Fruit fly (Drosophila melanogaster): ENCODE measurements around the gene ArgRS.

The ArgRS gene

dm6 chrX:15887247-15887616 lies 43.3 kb upstream of the ArgRS start, which contains the start of gene tay (continued):
- TF ChIP-seq scrt (GFP tag; optimal IDR thresholded peaks at IDR 0.05), result no peak
- TF ChIP-seq vvl (GFP tag; IDR thresholded peaks at IDR 0.05), result peak; percentile 46
- peak; percentile 84 for TF ChIP-seq CG1024 (GFP tag; IDR thresholded peaks at IDR 0.05)
- TF ChIP-seq CG42726 (GFP tag; IDR thresholded peaks at IDR 0.05; ENCODE audit: partially characterized antibody), result peak; percentile 63
- TF ChIP-seq Dbx (GFP tag; IDR thresholded peaks at IDR 0.05), result no peak
- TF ChIP-seq CG13624 (GFP tag; optimal IDR thresholded peaks at IDR 0.05), result no peak
- no peak for TF ChIP-seq gcm2 (GFP tag; optimal IDR thresholded peaks at IDR 0.05)
- TF ChIP-seq org-1 (GFP tag; optimal IDR thresholded peaks at IDR 0.05), result no peak
- no peak for TF ChIP-seq CG31388 (GFP tag; optimal IDR thresholded peaks at IDR 0.05)
- TF ChIP-seq CG10147 (GFP tag; optimal IDR thresholded peaks at IDR 0.05), result no peak
- TF ChIP-seq slou (GFP tag; optimal IDR thresholded peaks at IDR 0.05), result peak; percentile 1
- no peak for TF ChIP-seq Dek (tag; optimal IDR thresholded peaks at IDR 0.05)
- TF ChIP-seq CG10543 (GFP tag; optimal IDR thresholded peaks at IDR 0.05), result no peak
- TF ChIP-seq CG2120 (GFP tag; optimal IDR thresholded peaks at IDR 0.05), result peak; percentile 9
- TF ChIP-seq Med (GFP tag), result peak; percentile 83
- peak; percentile 20; the same call in 1 of the 2 replicates for TF ChIP-seq onecut (GFP tag; IDR thresholded peaks at IDR 0.05)
- TF ChIP-seq CG3407 (GFP tag; optimal IDR thresholded peaks at IDR 0.05), result no peak
- TF ChIP-seq dan (GFP tag; IDR thresholded peaks at IDR 0.05), result no peak
- TF ChIP-seq CG18619 (GFP tag; optimal IDR thresholded peaks at IDR 0.05), result no peak
- TF ChIP-seq CG13123 (GFP tag; optimal IDR thresholded peaks at IDR 0.05), result no peak
- no peak for TF ChIP-seq Dip3 (GFP tag; optimal IDR thresholded peaks at IDR 0.05)
- no peak for TF ChIP-seq Ravus (GFP tag; IDR thresholded peaks at IDR 0.05)
- TF ChIP-seq CG9817 (tag; optimal IDR thresholded peaks at IDR 0.05), result no peak
- TF ChIP-seq H15 (GFP tag; IDR thresholded peaks at IDR 0.05), result no peak
- peak; percentile 81 for TF ChIP-seq bbx (GFP tag; IDR thresholded peaks at IDR 0.05; ENCODE audit: partially characterized antibody)
- TF ChIP-seq MBD-R2 (GFP tag; IDR thresholded peaks at IDR 0.05), result 0 out of 2 replicates have a peak, but pooled peaks have one; percentile 8
- TF ChIP-seq stc (GFP tag; IDR thresholded peaks at IDR 0.05), result no peak
- no peak for TF ChIP-seq CG2129 (GFP tag; IDR thresholded peaks at IDR 0.05; ENCODE audit: partially characterized antibody)
- TF ChIP-seq stwl (tag; optimal IDR thresholded peaks at IDR 0.05), result peak; percentile 66
- no peak for TF ChIP-seq caup (GFP tag; optimal IDR thresholded peaks at IDR 0.05; ENCODE audit: severe bottlenecking)
- peak; percentile 95 for TF ChIP-seq ssp (GFP tag; IDR thresholded peaks at IDR 0.05)
- no peak for TF ChIP-seq Chrac-16 (GFP tag; optimal IDR thresholded peaks at IDR 0.05)
- no peak for TF ChIP-seq CG14050 (GFP tag; IDR thresholded peaks at IDR 0.05)
- no peak for TF ChIP-seq E2f1 (GFP tag; IDR thresholded peaks at IDR 0.05)
- no peak for TF ChIP-seq kay (GFP tag; optimal IDR thresholded peaks at IDR 0.05)
- TF ChIP-seq CG3847 (GFP tag; IDR thresholded peaks at IDR 0.05), result no peak
- TF ChIP-seq Dip2 (GFP tag; IDR thresholded peaks at IDR 0.05), result no peak
- no peak for TF ChIP-seq Mrtf (GFP tag; IDR thresholded peaks at IDR 0.05)
- TF ChIP-seq Dfd (GFP tag; optimal IDR thresholded peaks at IDR 0.05), result no peak
- TF ChIP-seq CG8388 (GFP tag; optimal IDR thresholded peaks at IDR 0.05), result no peak
- no peak for TF ChIP-seq Abd-B (GFP tag; optimal IDR thresholded peaks at IDR 0.05)
- TF ChIP-seq HHEX (GFP tag; optimal IDR thresholded peaks at IDR 0.05), result no peak
- no peak for TF ChIP-seq CG15269 (tag; optimal IDR thresholded peaks at IDR 0.05)
- peak; percentile 55; the same call in 2 of the 3 replicates for TF ChIP-seq CG2199 (GFP tag; IDR thresholded peaks at IDR 0.05)
- peak; percentile 45 for TF ChIP-seq gfzf (GFP tag; optimal IDR thresholded peaks at IDR 0.05)
- no peak for TF ChIP-seq Lpt (GFP tag; optimal IDR thresholded peaks at IDR 0.05)
- no peak for TF ChIP-seq Atf3 (GFP tag; optimal IDR thresholded peaks at IDR 0.05)
- no peak for TF ChIP-seq br (optimal IDR thresholded peaks at IDR 0.05)
- TF ChIP-seq cas (GFP tag; IDR thresholded peaks at IDR 0.05), result no peak
- no peak for TF ChIP-seq pum (GFP tag; optimal IDR thresholded peaks at IDR 0.05)
- TF ChIP-seq CG17359 (tag; optimal IDR thresholded peaks at IDR 0.05), result no peak
- peak; percentile 34; the same call in 1 of the 2 replicates for TF ChIP-seq sna (GFP tag; IDR thresholded peaks at IDR 0.05; ENCODE audit: partially characterized antibody)
- no peak for TF ChIP-seq Awh (GFP tag; IDR thresholded peaks at IDR 0.05)
